Worm (Caenorhabditis elegans) whole organism, L4 larva: ENCODE measurements around the gene C37C3.18.

Source experiments
- F26F4.8 ChIP-seq: fragments of 200-800 bp; sonication (Bioruptor generic); conservative IDR thresholded peaks from 2 replicates; pipeline ENCODE4 v1.3.6; 2022; ENCODE audit warnings: missing genetic modification characterization, missing compliant biosample characterization
- F44E2.7 ChIP-seq: fragments of 200-800 bp; sonication (Bioruptor generic); IDR thresholded peaks from 2 replicates; pipeline ENCODE4 v2.1.2; 2022; ENCODE audit warnings: missing genetic modification characterization, missing compliant biosample characterization
- Y75B8A.6 ChIP-seq: fragments of 200-800 bp; sonication (Bioruptor generic); IDR thresholded peaks from 2 replicates; pipeline ENCODE4 v1.3.6; 2022; ENCODE audit warnings: missing genetic modification reagents, missing genetic modification characterization, missing compliant biosample characterization
- aha-1 ChIP-seq: fragments of 150-350 bp; peaks from one replicate; lab custom pipeline; 2014; ENCODE audit warnings: missing biosample characterization, missing genetic modification characterization
- aly-2 ChIP-seq: sonication (generic microtip); optimal IDR thresholded peaks from 2 replicates; lab custom pipeline; 2018; ENCODE audit warnings: missing biosample characterization, missing genetic modification characterization
- ceh-20 ChIP-seq: fragments of 200-800 bp; sonication (Bioruptor generic); IDR thresholded peaks from 2 replicates; pipeline ENCODE4 v1.3.6; 2022; ENCODE audit warnings: missing genetic modification reagents, missing genetic modification characterization, missing compliant biosample characterization
- ceh-44 ChIP-seq: fragments of 200-800 bp; sonication (Bioruptor generic); IDR thresholded peaks from 2 replicates; pipeline ENCODE4 v1.3.6; 2022; ENCODE audit warnings: missing genetic modification reagents, missing genetic modification characterization, missing compliant biosample characterization
- ceh-82 ChIP-seq: sonication (generic microtip); optimal IDR thresholded peaks from 2 replicates; lab custom pipeline; 2017; ENCODE audit warnings: missing biosample characterization, missing genetic modification characterization
- ces-1 ChIP-seq: fragments of 150-350 bp; sonication (generic microtip); optimal IDR thresholded peaks from 4 replicates; lab custom pipeline; 2014; ENCODE audit warnings: missing biosample characterization, missing genetic modification reagents, missing genetic modification characterization
- ctbp-1 ChIP-seq: fragments of 200-800 bp; sonication (Bioruptor generic); IDR thresholded peaks from 2 replicates; pipeline ENCODE4 v1.3.6; 2022; ENCODE audit warnings: missing genetic modification reagents, missing genetic modification characterization, missing compliant biosample characterization
- daf-19 ChIP-seq: fragments of 200-800 bp; sonication (Bioruptor generic); conservative IDR thresholded peaks from 2 replicates; pipeline ENCODE4 v1.3.6; 2022; ENCODE audit warnings: missing genetic modification characterization, missing compliant biosample characterization
- daf-8 ChIP-seq: fragments of 200-800 bp; sonication (Bioruptor generic); IDR thresholded peaks from 2 replicates; pipeline ENCODE4 v1.3.6; 2022; ENCODE audit warnings: missing genetic modification characterization, missing compliant biosample characterization
- dmd-6 ChIP-seq: fragments of 200-800 bp; sonication (Bioruptor generic); IDR thresholded peaks from 2 replicates; pipeline ENCODE4 v1.3.6; 2022; ENCODE audit warnings: missing genetic modification reagents, missing genetic modification characterization, missing compliant biosample characterization
- dpl-1 ChIP-seq: fragments of 150-350 bp; optimal IDR thresholded peaks from 2 replicates; lab custom pipeline; 2014; ENCODE audit warnings: missing biosample characterization, missing genetic modification reagents, missing genetic modification characterization
- duxl-1 ChIP-seq: sonication (generic microtip); optimal IDR thresholded peaks from 2 replicates; lab custom pipeline; 2016; ENCODE audit warnings: mild to moderate bottlenecking, missing genetic modification characterization, moderate library complexity, missing compliant biosample characterization; ENCODE audit not compliant: poor library complexity
- egl-27 ChIP-seq: sonication (generic microtip); optimal IDR thresholded peaks from 3 replicates; lab custom pipeline; 2017; ENCODE audit warnings: missing biosample characterization, missing genetic modification reagents, missing genetic modification characterization
- egl-43 ChIP-seq: fragments of 200-800 bp; sonication (Bioruptor generic); IDR thresholded peaks from 2 replicates; pipeline ENCODE4 v1.3.6; 2022; ENCODE audit warnings: missing genetic modification reagents, missing genetic modification characterization, missing compliant biosample characterization
- fkh-10 ChIP-seq: fragments of 150-350 bp; optimal IDR thresholded peaks from 2 replicates; lab custom pipeline; 2014; ENCODE audit warnings: missing biosample characterization, missing genetic modification reagents, missing genetic modification characterization
- gei-8 ChIP-seq: fragments of 200-800 bp; sonication (Bioruptor generic); optimal IDR thresholded peaks from 2 replicates; lab custom pipeline; 2018; ENCODE audit warnings: mild to moderate bottlenecking, missing genetic modification characterization, missing compliant biosample characterization
- hif-1 ChIP-seq, 2 experiments: sonication (generic microtip); optimal IDR thresholded peaks; 2 replicates each; lab custom pipeline; 2016 to 2017; ENCODE audit warnings: missing compliant biosample characterization in 2 of 2, missing genetic modification characterization in 2 of 2, missing genetic modification reagents in 2 of 2, missing genotype in 2 of 2, mild to moderate bottlenecking in 1 of 2
- hlh-11 ChIP-seq: fragments of 200-800 bp; sonication (Bioruptor generic); optimal IDR thresholded peaks from 2 replicates; lab custom pipeline; 2018; ENCODE audit warnings: mild to moderate bottlenecking, missing genetic modification characterization, missing compliant biosample characterization
- hlh-30 ChIP-seq: sonication (generic microtip); optimal IDR thresholded peaks from 2 replicates; lab custom pipeline; 2017; ENCODE audit warnings: antibody characterized with exemption, mild to moderate bottlenecking, missing genetic modification characterization, missing compliant biosample characterization; ENCODE audit not compliant: insufficient read depth
- lin-1 ChIP-seq: fragments of 200-800 bp; sonication (Bioruptor generic); IDR thresholded peaks from 2 replicates; pipeline ENCODE4 v1.3.6; 2022; ENCODE audit warnings: missing genetic modification reagents, missing genetic modification characterization, missing compliant biosample characterization
- lin-15B ChIP-seq: fragments of 150-350 bp; sonication (generic microtip); optimal IDR thresholded peaks from 3 replicates; lab custom pipeline; 2014; ENCODE audit warnings: missing biosample characterization, missing genetic modification characterization
- lin-38 ChIP-seq: fragments of 200-800 bp; sonication (Bioruptor generic); IDR thresholded peaks from 2 replicates; pipeline ENCODE4 v1.3.6; 2022; ENCODE audit warnings: missing genetic modification reagents, missing genetic modification characterization, missing compliant biosample characterization
- mep-1 ChIP-seq: fragments of 150-350 bp; sonication (generic microtip); optimal IDR thresholded peaks from 3 replicates; lab custom pipeline; 2014; ENCODE audit warnings: missing biosample characterization, missing genetic modification characterization
- mes-2 ChIP-seq: sonication (generic microtip); optimal IDR thresholded peaks from 2 replicates; lab custom pipeline; 2016; ENCODE audit warnings: missing genotype, mild to moderate bottlenecking, missing genetic modification characterization, missing compliant biosample characterization; ENCODE audit not compliant: poor library complexity, severe bottlenecking
- nhr-10 ChIP-seq: fragments of 150-350 bp; optimal IDR thresholded peaks from 2 replicates; lab custom pipeline; 2014; ENCODE audit warnings: missing biosample characterization, missing genetic modification characterization
- nhr-102 ChIP-seq: sonication (generic microtip); optimal IDR thresholded peaks from 2 replicates; lab custom pipeline; 2016; ENCODE audit warnings: mild to moderate bottlenecking, missing genetic modification characterization, moderate library complexity, missing compliant biosample characterization
- nhr-11 ChIP-seq: fragments of 150-350 bp; optimal IDR thresholded peaks from 2 replicates; lab custom pipeline; 2014; ENCODE audit warnings: missing biosample characterization, missing genetic modification characterization
- nhr-237 ChIP-seq: sonication (generic microtip); optimal IDR thresholded peaks from 2 replicates; lab custom pipeline; 2017; ENCODE audit warnings: missing biosample characterization, missing genetic modification characterization
- nhr-28 ChIP-seq: fragments of 150-350 bp; optimal IDR thresholded peaks from 2 replicates; lab custom pipeline; 2014; ENCODE audit warnings: missing biosample characterization, missing genetic modification characterization
- nhr-41 ChIP-seq: fragments of 200-800 bp; sonication (Bioruptor generic); IDR thresholded peaks from 2 replicates; pipeline ENCODE4 v1.3.6; 2022; ENCODE audit warnings: missing genetic modification reagents, missing genetic modification characterization, missing compliant biosample characterization
- pha-4 ChIP-seq, 2 experiments: fragments of 150-350 bp in 1 of 2; fragments of 200-800 bp in 1 of 2; sonication (Bioruptor generic) in 1 of 2; IDR thresholded peaks in 1 of 2; optimal IDR thresholded peaks in 1 of 2; 2 replicates each; pipeline versions ENCODE4 v1.3.6 to Lab custom; 2014 to 2022; ENCODE audit warnings: missing genetic modification characterization in 2 of 2, missing genetic modification reagents in 2 of 2, missing biosample characterization in 1 of 2, missing compliant biosample characterization in 1 of 2
- php-3 ChIP-seq: fragments of 200-800 bp; sonication (Bioruptor generic); IDR thresholded peaks from 2 replicates; pipeline ENCODE4 v1.3.6; 2022; ENCODE audit warnings: missing genetic modification reagents, missing genetic modification characterization, missing compliant biosample characterization
- tag-97 ChIP-seq: fragments of 200-800 bp; sonication (Bioruptor generic); IDR thresholded peaks from 2 replicates; pipeline ENCODE4 v1.3.6; 2022; ENCODE audit warnings: missing genetic modification characterization, missing compliant biosample characterization
- unc-130 ChIP-seq: sonication (generic microtip); optimal IDR thresholded peaks from 2 replicates; lab custom pipeline; 2016; ENCODE audit warnings: missing genetic modification reagents, missing genetic modification characterization, missing compliant biosample characterization
- unc-39 ChIP-seq: sonication (generic microtip); optimal IDR thresholded peaks from 2 replicates; lab custom pipeline; 2017; ENCODE audit warnings: missing biosample characterization, missing genetic modification characterization
- unc-62 ChIP-seq, 3 experiments: fragments of 150-350 bp in 1 of 3; sonication (generic microtip); optimal IDR thresholded peaks in 2 of 3; peaks in 1 of 3; 1 replicate in 1 of 3; 2 replicates in 2 of 3; lab custom pipeline; 2014 to 2017; ENCODE audit warnings: missing biosample characterization in 3 of 3, missing genetic modification characterization in 3 of 3, missing genetic modification reagents in 3 of 3, missing genotype in 1 of 3
- zag-1 ChIP-seq: fragments of 150-350 bp; optimal IDR thresholded peaks from 2 replicates; lab custom pipeline; 2014; ENCODE audit warnings: missing biosample characterization, missing genetic modification characterization
- zfp-3 ChIP-seq: fragments of 200-800 bp; sonication (Bioruptor generic); conservative IDR thresholded peaks from 2 replicates; pipeline ENCODE4 v1.3.6; 2022; ENCODE audit warnings: missing genetic modification reagents, missing genetic modification characterization, missing compliant biosample characterization

C37C3.18 gene

ce11 chrV:7810591-7810990 lies 44.2 kb upstream of the C37C3.18 start:
- TF ChIP-seq aha-1: peak; percentile 97
- no peak for TF ChIP-seq dmd-6
- TF ChIP-seq nhr-10 (tag; lab: Kevin White, UChicago): no peak
- no peak for TF ChIP-seq nhr-11 (tag; lab: Kevin White, UChicago)
- TF ChIP-seq zfp-3 (GFP tag; lab: Robert Waterston, UW): no peak

- TF ChIP-seq tag-97 (GFP tag; lab: Robert Waterston, UW) (no peak), ctbp-1 (GFP tag; lab: Robert Waterston, UW) (no peak), pha-4 (GFP tag; IDR thresholded peaks at IDR 0.05; lab: Robert Waterston, UW) (0 out of 2 replicates have a peak, but pooled peaks have one; percentile 21), pha-4 (tag; optimal IDR thresholded peaks at IDR 0.05; lab: Kevin White, UChicago) (no peak), unc-130 (GFP tag; lab: Kevin White, UChicago) (no peak), ceh-82 (tag; lab: Kevin White, UChicago) (no peak), F26F4.8 (GFP tag; lab: Robert Waterston, UW) (no peak), nhr-28 (tag; lab: Kevin White, UChicago) (peak; percentile 43), unc-39 (tag; lab: Kevin White, UChicago) (no peak), mes-2 (tag; lab: Kevin White, UChicago) (no peak), egl-27 (tag; lab: Kevin White, UChicago) (no peak), nhr-237 (tag; lab: Kevin White, UChicago) (no peak), ceh-20 (GFP tag; lab: Robert Waterston, UW) (no peak), hlh-30 (tag; lab: Kevin White, UChicago) (no peak), lin-1 (GFP tag; lab: Robert Waterston, UW) (no peak), daf-19 (no peak), duxl-1 (tag; lab: Kevin White, UChicago) (no peak)
These were observed 43.0 kb upstream of the C37C3.18 start, which contains the start of gene ZK742.4 for ce11 chrV:7811758-7812157. TSS of gene ZK742.4 (minus strand) at chrV:7811792.

ce11 chrV:7814601-7815000 lies 40.2 kb upstream of the C37C3.18 start, which contains the start of gene ZK742.6:
TSS of gene ZK742.6 (minus strand) at chrV:7814942.
- TF ChIP-seq lin-15B: no peak
- TF ChIP-seq gei-8 (GFP tag; lab: Kevin White, UChicago): no peak

ce11 chrV:7816486-7816885 lies 38.3 kb upstream of the C37C3.18 start:
- peak; percentile 56 for TF ChIP-seq fkh-10 (GFP tag; lab: Kevin White, UChicago)
- peak; percentile 65 for TF ChIP-seq ces-1 (GFP tag; lab: Kevin White, UChicago)
- TF ChIP-seq ctbp-1 (GFP tag; lab: Robert Waterston, UW): 0 out of 2 replicates have a peak, but pooled peaks have one; percentile 31
- no peak for TF ChIP-seq nhr-41

- TF ChIP-seq aly-2 (tag; lab: Kevin White, UChicago) (no peak), egl-43 (GFP tag; lab: Robert Waterston, UW) (no peak), gei-8 (GFP tag; lab: Kevin White, UChicago) (no peak), fkh-10 (GFP tag; lab: Kevin White, UChicago) (peak; percentile 19)
These were observed 35.2 kb upstream of the C37C3.18 start for ce11 chrV:7819585-7819984.

ce11 chrV:7820270-7820669 lies 34.5 kb upstream of the C37C3.18 start, which contains the start of gene lbp-4:
TSS of gene lbp-4 (plus strand) at chrV:7820578.
- no peak for TF ChIP-seq zag-1 (tag; lab: Kevin White, UChicago)
- no peak for TF ChIP-seq ceh-20 (GFP tag; lab: Robert Waterston, UW)
- TF ChIP-seq dpl-1 (GFP tag; lab: Kevin White, UChicago): peak; percentile 23
- TF ChIP-seq php-3 (GFP tag; lab: Robert Waterston, UW): no peak
- TF ChIP-seq hlh-11 (tag; lab: Kevin White, UChicago): peak; percentile 8
- no peak for TF ChIP-seq unc-62 (GFP tag; optimal IDR thresholded peaks at IDR 0.05 in 1 of 2; lab: Kevin White, UChicago)
- no peak for TF ChIP-seq unc-62 (tag; optimal IDR thresholded peaks at IDR 0.05; lab: Kevin White, UChicago)
- no peak for TF ChIP-seq ceh-44 (GFP tag; lab: Robert Waterston, UW)
- TF ChIP-seq nhr-28 (tag; lab: Kevin White, UChicago): peak; percentile 32
- peak in 1 of 2 experiments; percentile 46 for TF ChIP-seq hif-1 (tag; optimal IDR thresholded peaks at IDR 0.05; lab: Kevin White, UChicago)
- TF ChIP-seq Y75B8A.6 (GFP tag; lab: Robert Waterston, UW): no peak
- TF ChIP-seq F44E2.7 (GFP tag; lab: Robert Waterston, UW): no peak
- TF ChIP-seq daf-8 (GFP tag; lab: Robert Waterston, UW): no peak
- peak; percentile 88 for TF ChIP-seq lin-38 (GFP tag; lab: Robert Waterston, UW)
- peak; percentile 61 for TF ChIP-seq mep-1 (tag; lab: Kevin White, UChicago)
- no peak for TF ChIP-seq nhr-102
